In genomic region chr2L:1312321-1312720, dm6 we compare ENCODE assay signal across 4 fruit fly cellular contexts.
A peak's percentile ranks its signal among the peaks of the same experiment; 100 is the strongest.
TF ChIP-seq lines count a peak whose summit lies in the region.

No protein-coding gene starts in this region.

- no peak for TF ChIP-seq CTCF in whole organism, embryonic (GFP tag; optimal IDR thresholded peaks at IDR 0.05; lab: Kevin White, UChicago)

TF ChIP-seq in whole organism, embryonic, 481 proteins besides CTCF, POLR2A, EP300 and RAD21 (continues in another document):
- TF ChIP-seq gsb (GFP tag; IDR thresholded peaks at IDR 0.05; lab: Robert Waterston, UW) (no peak), Aef1 (GFP tag; IDR thresholded peaks at IDR 0.05; lab: Robert Waterston, UW) (no peak), zfh1 (GFP tag; IDR thresholded peaks at IDR 0.05; lab: Robert Waterston, UW) (0 out of 3 replicates have a peak, but pooled peaks have one; percentile 29), CG12071 (GFP tag; optimal IDR thresholded peaks at IDR 0.05; lab: Kevin White, UChicago) (no peak), gcm2 (GFP tag; optimal IDR thresholded peaks at IDR 0.05; lab: Kevin White, UChicago) (no peak), row (GFP tag; IDR thresholded peaks at IDR 0.05; lab: Robert Waterston, UW) (0 out of 3 replicates have a peak, but pooled peaks have one; percentile 33), insv (GFP tag; optimal IDR thresholded peaks at IDR 0.05; lab: Kevin White, UChicago) (no peak), prd (optimal IDR thresholded peaks at IDR 0.05; lab: Kevin White, UChicago) (no peak), prd (GFP tag; IDR thresholded peaks at IDR 0.05; lab: Robert Waterston, UW) (peak; percentile 30; the same call in 1 of the 3 replicates), CG18011 (GFP tag; optimal IDR thresholded peaks at IDR 0.05; lab: Kevin White, UChicago) (no peak), CG34224 (GFP tag; IDR thresholded peaks at IDR 0.05; lab: Robert Waterston, UW; ENCODE audit: partially characterized antibody) (no peak), otp (GFP tag; IDR thresholded peaks at IDR 0.05; lab: Robert Waterston, UW) (0 out of 3 replicates have a peak, but pooled peaks have one; percentile 17), sens (GFP tag; lab: Kevin White, UChicago) (peak; percentile 72), CG12391 (tag; optimal IDR thresholded peaks at IDR 0.05; lab: Kevin White, UChicago) (peak; percentile 19), CG8290 (GFP tag; optimal IDR thresholded peaks at IDR 0.05; lab: Kevin White, UChicago) (no peak), CG8290 (tag; optimal IDR thresholded peaks at IDR 0.05; lab: Kevin White, UChicago) (no peak), CG6854 (GFP tag; optimal IDR thresholded peaks at IDR 0.05; lab: Kevin White, UChicago) (no peak), nmo (GFP tag; optimal IDR thresholded peaks at IDR 0.05; lab: Kevin White, UChicago) (peak; percentile 5), ci (GFP tag; IDR thresholded peaks at IDR 0.05; lab: Robert Waterston, UW) (peak; percentile 30; the same call in 2 of the 3 replicates), Jarid2 (GFP tag; optimal IDR thresholded peaks at IDR 0.05; lab: Kevin White, UChicago) (no peak), CG9437 (GFP tag; optimal IDR thresholded peaks at IDR 0.05; lab: Kevin White, UChicago) (no peak), dm (GFP tag; optimal IDR thresholded peaks at IDR 0.05; lab: Kevin White, UChicago) (no peak)

TF ChIP-seq in whole organism, prepupa, 60 proteins besides CTCF, POLR2A, EP300 and RAD21 (continues in another document):
- TF ChIP-seq fd59A (GFP tag; optimal IDR thresholded peaks at IDR 0.05; lab: Kevin White, UChicago) = peak; percentile 46
- peak; percentile 32 for TF ChIP-seq Sox14 (GFP tag; optimal IDR thresholded peaks at IDR 0.05; lab: Kevin White, UChicago)
- peak; percentile 35 for TF ChIP-seq CG32006 (GFP tag; optimal IDR thresholded peaks at IDR 0.05; lab: Kevin White, UChicago)
- no peak for TF ChIP-seq dac (GFP tag; optimal IDR thresholded peaks at IDR 0.05; lab: Kevin White, UChicago)
- peak; percentile 19 for TF ChIP-seq CG6792 (GFP tag; optimal IDR thresholded peaks at IDR 0.05; lab: Kevin White, UChicago)
- peak; percentile 40 for TF ChIP-seq Eip75B (GFP tag; optimal IDR thresholded peaks at IDR 0.05; lab: Kevin White, UChicago)
- TF ChIP-seq CG11902 (GFP tag; optimal IDR thresholded peaks at IDR 0.05; lab: Kevin White, UChicago) = peak; percentile 11
- TF ChIP-seq net (GFP tag; optimal IDR thresholded peaks at IDR 0.05; lab: Kevin White, UChicago) = no peak
- TF ChIP-seq Met (GFP tag; optimal IDR thresholded peaks at IDR 0.05; lab: Kevin White, UChicago) = peak; percentile 40
- peak; percentile 41 for TF ChIP-seq topi (GFP tag; optimal IDR thresholded peaks at IDR 0.05; lab: Kevin White, UChicago)
- TF ChIP-seq CG8119 (GFP tag; IDR thresholded peaks at IDR 0.05; lab: Robert Waterston, UW) = peak; percentile 42; the same call in 1 of the 3 replicates
- TF ChIP-seq Smox (GFP tag; optimal IDR thresholded peaks at IDR 0.05; lab: Kevin White, UChicago) = peak; percentile 21
- no peak for TF ChIP-seq CG6276 (GFP tag; optimal IDR thresholded peaks at IDR 0.05; lab: Kevin White, UChicago)
- TF ChIP-seq Hr38 (GFP tag; optimal IDR thresholded peaks at IDR 0.05; lab: Kevin White, UChicago) = no peak
- TF ChIP-seq OdsH (GFP tag; optimal IDR thresholded peaks at IDR 0.05; lab: Kevin White, UChicago) = peak; percentile 21
- TF ChIP-seq CG11294 (GFP tag; IDR thresholded peaks at IDR 0.05; lab: Robert Waterston, UW) = no peak
- peak; percentile 36 for TF ChIP-seq achi (GFP tag; optimal IDR thresholded peaks at IDR 0.05; lab: Kevin White, UChicago)
- TF ChIP-seq CG6163 (GFP tag; IDR thresholded peaks at IDR 0.05; lab: Robert Waterston, UW) = peak; percentile 65
- peak; percentile 57; the same call in 2 of the 3 replicates for TF ChIP-seq eg (GFP tag; IDR thresholded peaks at IDR 0.05; lab: Robert Waterston, UW)
- TF ChIP-seq Hr39 (GFP tag; optimal IDR thresholded peaks at IDR 0.05; lab: Kevin White, UChicago) = peak; percentile 28
- TF ChIP-seq acj6 (GFP tag; optimal IDR thresholded peaks at IDR 0.05; lab: Kevin White, UChicago) = peak; percentile 25
- peak; percentile 20 for TF ChIP-seq Ets21C (GFP tag; optimal IDR thresholded peaks at IDR 0.05; lab: Kevin White, UChicago)
- peak; percentile 24 for TF ChIP-seq CG8632 (GFP tag; optimal IDR thresholded peaks at IDR 0.05; lab: Kevin White, UChicago)

TF ChIP-seq in whole organism, pupa, 21 proteins besides CTCF, POLR2A, EP300 and RAD21:
- TF ChIP-seq CG12605 (GFP tag; IDR thresholded peaks at IDR 0.05; lab: Robert Waterston, UW) (no peak), CG8159 (tag; optimal IDR thresholded peaks at IDR 0.05; lab: Kevin White, UChicago) (peak; percentile 62), CG13204 (GFP tag; optimal IDR thresholded peaks at IDR 0.05; lab: Kevin White, UChicago) (no peak), Pif1B (GFP tag; optimal IDR thresholded peaks at IDR 0.05; lab: Kevin White, UChicago) (peak; percentile 3), CG4496 (GFP tag; IDR thresholded peaks at IDR 0.05; lab: Robert Waterston, UW) (peak; percentile 60; the same call in 1 of the 3 replicates), D1 (tag; optimal IDR thresholded peaks at IDR 0.05; lab: Kevin White, UChicago) (no peak), CG32121 (GFP tag; IDR thresholded peaks at IDR 0.05; lab: Robert Waterston, UW) (no peak), fd96Ca (GFP tag; IDR thresholded peaks at IDR 0.05; lab: Robert Waterston, UW) (no peak; the same call in 2 of the 3 replicates), Ets98B (GFP tag; IDR thresholded peaks at IDR 0.05; lab: Robert Waterston, UW) (peak; percentile 23; the same call in 1 of the 2 replicates), CG8301 (tag; optimal IDR thresholded peaks at IDR 0.05; lab: Kevin White, UChicago) (peak; percentile 34), CG10348 (GFP tag; IDR thresholded peaks at IDR 0.05; lab: Robert Waterston, UW) (no peak), CG14655 (GFP tag; optimal IDR thresholded peaks at IDR 0.05; lab: Kevin White, UChicago) (peak; percentile 29), Snoo (tag; optimal IDR thresholded peaks at IDR 0.05; lab: Kevin White, UChicago) (peak; percentile 32), gl (tag; optimal IDR thresholded peaks at IDR 0.05; lab: Kevin White, UChicago) (no peak), rn (GFP tag; IDR thresholded peaks at IDR 0.05; lab: Robert Waterston, UW) (no peak), Pif1A (GFP tag; optimal IDR thresholded peaks at IDR 0.05; lab: Kevin White, UChicago) (peak; percentile 27), CG34367 (tag; optimal IDR thresholded peaks at IDR 0.05; lab: Kevin White, UChicago) (peak; percentile 37), CG9948 (tag; optimal IDR thresholded peaks at IDR 0.05; lab: Kevin White, UChicago) (peak; percentile 37), CG17806 (tag; optimal IDR thresholded peaks at IDR 0.05; lab: Kevin White, UChicago) (peak; percentile 34), EcR (GFP tag; optimal IDR thresholded peaks at IDR 0.05; lab: Kevin White, UChicago) (no peak), CG15710 (tag; optimal IDR thresholded peaks at IDR 0.05; lab: Kevin White, UChicago) (peak; percentile 61)

TF ChIP-seq in whole organism, wandering third instar larva, 38 proteins besides CTCF, POLR2A, EP300 and RAD21 (continues in another document):
- TF ChIP-seq HLH106 (tag; optimal IDR thresholded peaks at IDR 0.05; lab: Kevin White, UChicago) (peak; percentile 53), jim (GFP tag; optimal IDR thresholded peaks at IDR 0.05; lab: Kevin White, UChicago) (no peak), usp (GFP tag; optimal IDR thresholded peaks at IDR 0.05; lab: Kevin White, UChicago) (no peak), Jra (GFP tag; optimal IDR thresholded peaks at IDR 0.05; lab: Kevin White, UChicago) (no peak), N (GFP tag; optimal IDR thresholded peaks at IDR 0.05; lab: Kevin White, UChicago) (no peak), Myc (optimal IDR thresholded peaks at IDR 0.05; lab: Kevin White, UChicago) (no peak), Vsx2 (GFP tag; optimal IDR thresholded peaks at IDR 0.05; lab: Kevin White, UChicago; ENCODE audit: partially characterized antibody) (no peak), Rel (GFP tag; optimal IDR thresholded peaks at IDR 0.05; lab: Kevin White, UChicago) (no peak), Rel (tag; optimal IDR thresholded peaks at IDR 0.05; lab: Kevin White, UChicago) (no peak), foxo (GFP tag; optimal IDR thresholded peaks at IDR 0.05; lab: Kevin White, UChicago) (peak in 1 of 2 experiments; percentile 48), Abd-B (GFP tag; optimal IDR thresholded peaks at IDR 0.05; lab: Kevin White, UChicago) (no peak), CG32264 (GFP tag; optimal IDR thresholded peaks at IDR 0.05; lab: Kevin White, UChicago) (no peak), Dfd (GFP tag; optimal IDR thresholded peaks at IDR 0.05; lab: Kevin White, UChicago) (no peak), dmrt93B (GFP tag; optimal IDR thresholded peaks at IDR 0.05; lab: Kevin White, UChicago) (no peak), psq (GFP tag; optimal IDR thresholded peaks at IDR 0.05; lab: Kevin White, UChicago) (peak; percentile 28), woc (GFP tag; optimal IDR thresholded peaks at IDR 0.05; lab: Kevin White, UChicago) (peak; percentile 6), Hr83 (GFP tag; optimal IDR thresholded peaks at IDR 0.05; lab: Kevin White, UChicago; ENCODE audit: poor library complexity, severe bottlenecking) (no peak), sage (GFP tag; optimal IDR thresholded peaks at IDR 0.05; lab: Kevin White, UChicago) (no peak), tai (GFP tag; optimal IDR thresholded peaks at IDR 0.05; lab: Kevin White, UChicago) (no peak), ey (GFP tag; optimal IDR thresholded peaks at IDR 0.05; lab: Kevin White, UChicago) (peak; percentile 22), pan (optimal IDR thresholded peaks at IDR 0.05; lab: Kevin White, UChicago) (no peak), OdsH (GFP tag; optimal IDR thresholded peaks at IDR 0.05; lab: Kevin White, UChicago) (peak; percentile 19), CrebA (GFP tag; optimal IDR thresholded peaks at IDR 0.05; lab: Kevin White, UChicago; ENCODE audit: borderline replicate concordance) (no peak), h (GFP tag; optimal IDR thresholded peaks at IDR 0.05; lab: Kevin White, UChicago) (peak; percentile 36), CG9705 (GFP tag; optimal IDR thresholded peaks at IDR 0.05; lab: Kevin White, UChicago) (no peak), dsf (GFP tag; optimal IDR thresholded peaks at IDR 0.05; lab: Kevin White, UChicago; ENCODE audit: borderline replicate concordance) (no peak), br (GFP tag; optimal IDR thresholded peaks at IDR 0.05; lab: Kevin White, UChicago) (peak; percentile 42), Mio (GFP tag; optimal IDR thresholded peaks at IDR 0.05; lab: Kevin White, UChicago) (no peak), Sp1 (GFP tag; optimal IDR thresholded peaks at IDR 0.05; lab: Kevin White, UChicago) (peak; percentile 57), Hnf4 (GFP tag; optimal IDR thresholded peaks at IDR 0.05; lab: Kevin White, UChicago) (peak; percentile 22), fru (GFP tag; optimal IDR thresholded peaks at IDR 0.05; lab: Kevin White, UChicago) (peak; percentile 59), brk (GFP tag; optimal IDR thresholded peaks at IDR 0.05; lab: Kevin White, UChicago) (no peak), dl (GFP tag; optimal IDR thresholded peaks at IDR 0.05; lab: Kevin White, UChicago; ENCODE audit: insufficient read depth in 1 of 2, partially characterized antibody in 2 of 2) (no peak)

Comparison
In these comparisons a context has a peak if more than half of its experiments do, and no peak if none do; other contexts are left out.
1. Of the 7 proteins assayed by ChIP-seq in both whole organism, embryonic and whole organism, prepupa: peak only in whole organism, embryonic: Blimp-1; only in whole organism, prepupa: CG16779, Gug and Hr39; in both: Sox102F; in neither: 2.